Worm (Caenorhabditis elegans) whole organism, mixed stage, embryonic: ENCODE measurements around the gene F48E3.9.

ENCODE experiments used
- elt-3 ChIP-seq: fragments of 150-350 bp; optimal IDR thresholded peaks from 2 replicates; lab custom pipeline; 2014; ENCODE audit warnings: missing biosample characterization, missing genetic modification characterization
- mls-2 ChIP-seq: sonication (generic microtip); optimal IDR thresholded peaks from 2 replicates; lab custom pipeline; 2016; ENCODE audit warnings: mild to moderate bottlenecking, missing genetic modification characterization, moderate library complexity, missing compliant biosample characterization
- unc-39 ChIP-seq: fragments of 150-350 bp; optimal IDR thresholded peaks from 2 replicates; lab custom pipeline; 2014; ENCODE audit warnings: missing biosample characterization, missing genetic modification characterization
- ztf-11 ChIP-seq: fragments of 150-350 bp; optimal IDR thresholded peaks from 2 replicates; lab custom pipeline; 2014; ENCODE audit warnings: missing biosample characterization, missing genetic modification characterization

- no peak for TF ChIP-seq elt-3 (tag; lab: Kevin White, UChicago)
- no peak for TF ChIP-seq mls-2 (tag; lab: Kevin White, UChicago)
- no peak for TF ChIP-seq unc-39
- no peak for TF ChIP-seq ztf-11 (tag; lab: Kevin White, UChicago)
Observed at ce11 chrX:7491521-7491920, 10.7 kb downstream of the F48E3.9 start.
